Worm (Caenorhabditis elegans) whole organism, L3 larva: ENCODE data around the gene Y7A5A.13.
A peak's percentile ranks its signal among the peaks of the same experiment; 100 is the strongest.

Source experiments
- R02D3.7 ChIP-seq: fragments of 150-350 bp; optimal IDR thresholded peaks from 2 replicates; lab custom pipeline; 2014; ENCODE audit warnings: missing biosample characterization, missing genetic modification characterization
- ZK546.5 ChIP-seq: sonication (generic microtip); optimal IDR thresholded peaks from 2 replicates; lab custom pipeline; 2017; ENCODE audit warnings: missing biosample characterization, missing genetic modification characterization
- aly-2 ChIP-seq: fragments of 150-350 bp; optimal IDR thresholded peaks from 2 replicates; lab custom pipeline; 2014; ENCODE audit warnings: missing biosample characterization, missing genetic modification characterization
- ama-1 ChIP-seq: fragments of 150-350 bp; optimal IDR thresholded peaks from 2 replicates; lab custom pipeline; 2018
- ceh-16 ChIP-seq: sonication (generic microtip); optimal IDR thresholded peaks from 2 replicates; lab custom pipeline; 2017; ENCODE audit warnings: missing biosample characterization, missing genetic modification characterization
- ceh-28 ChIP-seq: fragments of 150-350 bp; optimal IDR thresholded peaks from 2 replicates; lab custom pipeline; 2014; ENCODE audit warnings: missing biosample characterization, missing genetic modification reagents, missing genetic modification characterization
- ceh-82 ChIP-seq: fragments of 150-350 bp; optimal IDR thresholded peaks from 2 replicates; lab custom pipeline; 2014; ENCODE audit warnings: missing biosample characterization, missing genetic modification characterization
- ceh-9 ChIP-seq: sonication (generic microtip); optimal IDR thresholded peaks from 2 replicates; lab custom pipeline; 2018; ENCODE audit warnings: missing biosample characterization, missing genetic modification characterization
- daf-12 ChIP-seq: fragments of 150-350 bp; optimal IDR thresholded peaks from 2 replicates; lab custom pipeline; 2014; ENCODE audit warnings: missing biosample characterization, missing genetic modification reagents, missing genetic modification characterization
- egl-27 ChIP-seq: sonication (generic microtip); optimal IDR thresholded peaks from 4 replicates; lab custom pipeline; 2017; ENCODE audit warnings: missing biosample characterization, missing genetic modification reagents, missing genetic modification characterization
- egl-5 ChIP-seq: fragments of 150-350 bp; optimal IDR thresholded peaks from 2 replicates; lab custom pipeline; 2017; ENCODE audit warnings: missing biosample characterization, missing genetic modification reagents, missing genetic modification characterization, inconsistent platforms
- elt-1 ChIP-seq: fragments of 150-350 bp; optimal IDR thresholded peaks from 2 replicates; lab custom pipeline; 2014; ENCODE audit warnings: missing biosample characterization, missing genetic modification characterization
- elt-2 ChIP-seq: sonication (generic microtip); optimal IDR thresholded peaks from 2 replicates; lab custom pipeline; 2016; ENCODE audit warnings: missing genetic modification reagents, mild to moderate bottlenecking, missing genetic modification characterization, missing compliant biosample characterization
- elt-3 ChIP-seq, 3 experiments: fragments of 150-350 bp in 1 of 3; sonication (generic microtip) in 2 of 3; optimal IDR thresholded peaks; 2 replicates in 2 of 3; 4 replicates in 1 of 3; lab custom pipeline; 2014 to 2017; ENCODE audit warnings: missing biosample characterization in 3 of 3, missing genetic modification characterization in 3 of 3
- eor-1 ChIP-seq, 2 experiments: fragments of 150-350 bp; optimal IDR thresholded peaks; 2 replicates each; lab custom pipeline; 2014 to 2018; ENCODE audit warnings: missing biosample characterization in 2 of 2, missing genetic modification characterization in 2 of 2
- fkh-10 ChIP-seq: sonication (generic microtip); optimal IDR thresholded peaks from 2 replicates; lab custom pipeline; 2017; ENCODE audit warnings: missing biosample characterization, missing genetic modification reagents, missing genetic modification characterization
- fkh-2 ChIP-seq: fragments of 150-350 bp; optimal IDR thresholded peaks from 2 replicates; lab custom pipeline; 2014; ENCODE audit warnings: missing biosample characterization, missing genetic modification reagents, missing genetic modification characterization
- fos-1 ChIP-seq: fragments of 150-350 bp; optimal IDR thresholded peaks from 2 replicates; lab custom pipeline; 2014; ENCODE audit warnings: missing biosample characterization, missing genetic modification characterization
- hmg-11 ChIP-seq: sonication (generic microtip); optimal IDR thresholded peaks from 2 replicates; lab custom pipeline; 2016; ENCODE audit warnings: missing genetic modification characterization, missing compliant biosample characterization
- jun-1 ChIP-seq: fragments of 150-350 bp; optimal IDR thresholded peaks from 2 replicates; lab custom pipeline; 2014; ENCODE audit warnings: missing biosample characterization, missing genetic modification reagents, missing genetic modification characterization
- lin-15B ChIP-seq: fragments of 150-350 bp; optimal IDR thresholded peaks from 2 replicates; lab custom pipeline; 2014; ENCODE audit warnings: missing biosample characterization, missing genetic modification characterization
- lin-39 ChIP-seq: fragments of 150-350 bp; optimal IDR thresholded peaks from 2 replicates; lab custom pipeline; 2018; ENCODE audit warnings: missing biosample characterization, missing genetic modification reagents, missing genetic modification characterization
- lsy-12 ChIP-seq: sonication (generic microtip); optimal IDR thresholded peaks from 2 replicates; lab custom pipeline; 2016; ENCODE audit warnings: mild to moderate bottlenecking, missing genetic modification characterization, missing compliant biosample characterization
- mdl-1 ChIP-seq: fragments of 150-350 bp; optimal IDR thresholded peaks from 2 replicates; lab custom pipeline; 2014; ENCODE audit warnings: missing biosample characterization, missing genetic modification characterization
- mml-1 ChIP-seq: fragments of 150-350 bp; sonication (generic microtip); optimal IDR thresholded peaks from 3 replicates; lab custom pipeline; 2014; ENCODE audit warnings: missing biosample characterization, missing genetic modification characterization
- nfya-1 ChIP-seq: sonication (generic microtip); optimal IDR thresholded peaks from 2 replicates; lab custom pipeline; 2017; ENCODE audit warnings: missing genetic modification characterization, mild to moderate bottlenecking, missing compliant biosample characterization, antibody characterized with exemption, moderate library complexity; ENCODE audit not compliant: insufficient read depth
- nhr-11 ChIP-seq: fragments of 150-350 bp; optimal IDR thresholded peaks from 2 replicates; lab custom pipeline; 2014; ENCODE audit warnings: missing biosample characterization, missing genetic modification characterization
- nhr-12 ChIP-seq: fragments of 150-350 bp; optimal IDR thresholded peaks from 2 replicates; lab custom pipeline; 2014; ENCODE audit warnings: missing biosample characterization, missing genetic modification characterization
- nhr-23 ChIP-seq: fragments of 150-350 bp; optimal IDR thresholded peaks from 2 replicates; lab custom pipeline; 2014; ENCODE audit warnings: missing biosample characterization, missing genetic modification reagents, missing genetic modification characterization
- nhr-237 ChIP-seq: fragments of 150-350 bp; optimal IDR thresholded peaks from 2 replicates; lab custom pipeline; 2014; ENCODE audit warnings: missing biosample characterization, missing genetic modification characterization
- nhr-25 ChIP-seq: sonication (generic microtip); optimal IDR thresholded peaks from 2 replicates; lab custom pipeline; 2017; ENCODE audit warnings: missing biosample characterization, missing genetic modification characterization
- nhr-28 ChIP-seq: fragments of 150-350 bp; optimal IDR thresholded peaks from 2 replicates; lab custom pipeline; 2014; ENCODE audit warnings: missing biosample characterization, missing genetic modification characterization
- nhr-43 ChIP-seq: sonication (generic microtip); optimal IDR thresholded peaks from 2 replicates; lab custom pipeline; 2016; ENCODE audit warnings: mild to moderate bottlenecking, missing genetic modification characterization, missing compliant biosample characterization; ENCODE audit not compliant: poor library complexity, severe bottlenecking
- nhr-67 ChIP-seq: fragments of 150-350 bp; optimal IDR thresholded peaks from 2 replicates; lab custom pipeline; 2014; ENCODE audit warnings: missing biosample characterization, missing genetic modification characterization
- nhr-76 ChIP-seq: fragments of 150-350 bp; sonication (generic microtip); optimal IDR thresholded peaks from 5 replicates; lab custom pipeline; 2014; ENCODE audit warnings: missing biosample characterization, missing genetic modification characterization
- nhr-77 ChIP-seq: fragments of 150-350 bp; optimal IDR thresholded peaks from 2 replicates; lab custom pipeline; 2014; ENCODE audit warnings: missing biosample characterization, missing genetic modification characterization
- pha-4 ChIP-seq: fragments of 150-350 bp; optimal IDR thresholded peaks from 2 replicates; lab custom pipeline; 2014; ENCODE audit warnings: missing biosample characterization, missing genetic modification reagents, missing genetic modification characterization
- pqm-1 ChIP-seq: fragments of 150-350 bp; optimal IDR thresholded peaks from 2 replicates; lab custom pipeline; 2017; ENCODE audit warnings: missing biosample characterization, missing genetic modification characterization, inconsistent platforms
- sea-2 ChIP-seq: fragments of 150-350 bp; sonication (generic microtip); optimal IDR thresholded peaks from 4 replicates; lab custom pipeline; 2014; ENCODE audit warnings: missing biosample characterization, missing genetic modification reagents, missing genetic modification characterization
- skn-1 ChIP-seq: fragments of 150-350 bp; optimal IDR thresholded peaks from 2 replicates; lab custom pipeline; 2014; ENCODE audit warnings: missing biosample characterization, missing genetic modification characterization
- snpc-4 ChIP-seq: fragments of 150-350 bp; optimal IDR thresholded peaks from 2 replicates; lab custom pipeline; 2014; ENCODE audit warnings: missing biosample characterization, missing genetic modification characterization
- tbx-2 ChIP-seq: sonication (generic microtip); optimal IDR thresholded peaks from 2 replicates; lab custom pipeline; 2016; ENCODE audit warnings: mild to moderate bottlenecking, missing genetic modification characterization, missing compliant biosample characterization
- unc-39 ChIP-seq: sonication (generic microtip); optimal IDR thresholded peaks from 4 replicates; lab custom pipeline; 2017; ENCODE audit warnings: missing biosample characterization, missing genetic modification characterization
- unc-62 ChIP-seq: fragments of 150-350 bp; sonication (generic microtip); optimal IDR thresholded peaks from 4 replicates; lab custom pipeline; 2014; ENCODE audit warnings: missing biosample characterization, missing genetic modification reagents, missing genetic modification characterization
- zag-1 ChIP-seq: fragments of 150-350 bp; optimal IDR thresholded peaks from 2 replicates; lab custom pipeline; 2014; ENCODE audit warnings: missing biosample characterization, missing genetic modification characterization
- ztf-11 ChIP-seq: fragments of 150-350 bp; optimal IDR thresholded peaks from 2 replicates; lab custom pipeline; 2014; ENCODE audit warnings: missing biosample characterization, missing genetic modification characterization
- ztf-4 ChIP-seq: fragments of 150-350 bp; optimal IDR thresholded peaks from 2 replicates; lab custom pipeline; 2014; ENCODE audit warnings: missing biosample characterization, missing genetic modification characterization

Y7A5A.13 gene

DNA sequence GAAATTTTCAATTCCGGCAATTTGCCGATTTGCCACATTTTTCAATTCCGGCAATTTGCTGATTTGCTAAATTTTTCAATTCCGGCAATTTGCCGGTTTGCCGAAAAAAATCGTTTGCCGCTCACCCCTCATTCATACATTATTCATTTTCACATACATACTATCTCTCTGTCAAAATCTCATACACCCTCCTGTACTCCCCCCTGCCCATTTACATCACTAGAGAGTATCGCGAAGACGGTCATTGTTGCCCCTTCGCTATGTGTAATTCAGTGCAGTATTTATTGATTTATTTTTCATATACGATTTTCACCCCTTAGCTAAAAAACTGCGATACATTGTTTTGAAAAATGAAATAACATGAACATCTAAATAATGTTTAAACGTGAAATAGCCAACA is 37.2 kb upstream of the Y7A5A.13 start:
- no peak for TF ChIP-seq mdl-1 (tag; lab: Kevin White, UChicago)
- TF ChIP-seq fkh-2, result no peak
- TF ChIP-seq tbx-2 (tag; lab: Kevin White, UChicago), result peak; percentile 82
- TF ChIP-seq nhr-12 (tag; lab: Kevin White, UChicago), result no peak
- TF ChIP-seq nhr-28 (tag; lab: Kevin White, UChicago), result no peak
- TF ChIP-seq nhr-76, result no peak
- no peak for TF ChIP-seq mml-1 (tag; lab: Kevin White, UChicago)
- no peak for TF ChIP-seq fos-1 (tag; lab: Kevin White, UChicago)
- peak; percentile 59 for TF ChIP-seq lin-15B
- peak; percentile 85 for TF ChIP-seq hmg-11 (tag; lab: Kevin White, UChicago)
- TF ChIP-seq unc-62, result no peak
- no peak for TF ChIP-seq elt-1 (tag; lab: Kevin White, UChicago)
- TF ChIP-seq egl-27 (tag; lab: Kevin White, UChicago), result peak; percentile 4
- peak; percentile 97 for TF ChIP-seq ceh-28 (tag; lab: Kevin White, UChicago)
- TF ChIP-seq zag-1 (tag; lab: Kevin White, UChicago), result no peak
- TF ChIP-seq skn-1 (tag; lab: Kevin White, UChicago), result peak; percentile 70
- TF ChIP-seq elt-2 (tag; lab: Kevin White, UChicago), result peak; percentile 48
- TF ChIP-seq fkh-10, result no peak
- peak; percentile 60 for TF ChIP-seq R02D3.7 (tag; lab: Kevin White, UChicago)
- no peak for TF ChIP-seq ceh-16 (tag; lab: Kevin White, UChicago)
- TF ChIP-seq pha-4 (tag; lab: Kevin White, UChicago), result peak; percentile 86
- TF ChIP-seq ztf-11 (tag; lab: Kevin White, UChicago), result no peak
- TF ChIP-seq ceh-82, result peak; percentile 72
- no peak for TF ChIP-seq ceh-9 (tag; lab: Kevin White, UChicago)
- TF ChIP-seq nhr-25, result peak; percentile 84
- TF ChIP-seq elt-3 (tag; optimal IDR thresholded peaks at IDR 0.05; lab: Kevin White, UChicago), result no peak
- no peak for TF ChIP-seq nhr-11
- TF ChIP-seq jun-1 (tag; lab: Kevin White, UChicago), result peak; percentile 91
- peak; percentile 85 for TF ChIP-seq nhr-77 (tag; lab: Kevin White, UChicago)
- peak; percentile 47 for TF ChIP-seq egl-5 (tag; lab: Kevin White, UChicago)
- no peak for TF ChIP-seq ZK546.5 (tag; lab: Kevin White, UChicago)
- no peak for TF ChIP-seq unc-39 (tag; lab: Kevin White, UChicago)
- no peak for TF ChIP-seq nhr-67 (tag; lab: Kevin White, UChicago)
- peak; percentile 92 for TF ChIP-seq nhr-43 (tag; lab: Kevin White, UChicago)
- TF ChIP-seq ztf-4 (tag; lab: Kevin White, UChicago), result no peak
- TF ChIP-seq lin-39 (tag; lab: Kevin White, UChicago), result peak; percentile 46
- no peak for TF ChIP-seq ama-1 (lab: Kevin White, UChicago)
- no peak for TF ChIP-seq eor-1 (tag; optimal IDR thresholded peaks at IDR 0.05; lab: Kevin White, UChicago)
- TF ChIP-seq nhr-237, result no peak
- peak; percentile 47 for TF ChIP-seq pqm-1 (tag; lab: Kevin White, UChicago)
- no peak for TF ChIP-seq sea-2 (GFP tag; lab: Kevin White, UChicago)
- TF ChIP-seq nfya-1 (tag; lab: Kevin White, UChicago), result no peak
- TF ChIP-seq daf-12 (tag; lab: Kevin White, UChicago), result no peak
- TF ChIP-seq snpc-4, result peak; percentile 85
- TF ChIP-seq aly-2, result no peak
- TF ChIP-seq nhr-23 (tag; lab: Kevin White, UChicago), result peak; percentile 84
- TF ChIP-seq lsy-12, result peak; percentile 65
